Worm (Caenorhabditis elegans) whole organism, early embryonic: ENCODE measurements around the gene F56B6.6.

Experiments
- B0310.2 ChIP-seq: sonication (generic microtip); optimal IDR thresholded peaks from 2 replicates; lab custom pipeline; 2016; ENCODE audit warnings: mild to moderate bottlenecking, missing genetic modification characterization, missing compliant biosample characterization
- F13C5.2 ChIP-seq: sonication (generic microtip); optimal IDR thresholded peaks from 2 replicates; lab custom pipeline; 2017; ENCODE audit warnings: mild to moderate bottlenecking, missing genetic modification characterization, inconsistent platforms, missing compliant biosample characterization
- aly-1 ChIP-seq: sonication (generic microtip); optimal IDR thresholded peaks from 2 replicates; lab custom pipeline; 2016; ENCODE audit warnings: missing genetic modification characterization, missing compliant biosample characterization
- ama-1 ChIP-seq: fragments of 150-350 bp; optimal IDR thresholded peaks from 2 replicates; lab custom pipeline; 2014
- ceh-13 ChIP-seq: fragments of 200-800 bp; sonication (Bioruptor generic); optimal IDR thresholded peaks from 2 replicates; lab custom pipeline; 2018; ENCODE audit warnings: mild to moderate bottlenecking, missing genetic modification characterization, missing compliant biosample characterization
- ceh-36 ChIP-seq: sonication (generic microtip); optimal IDR thresholded peaks from 2 replicates; lab custom pipeline; 2016; ENCODE audit warnings: missing genetic modification characterization, inconsistent platforms, missing compliant biosample characterization
- ets-7 ChIP-seq: sonication (generic microtip); optimal IDR thresholded peaks from 2 replicates; lab custom pipeline; 2016; ENCODE audit warnings: missing genotype, missing genetic modification characterization, missing compliant biosample characterization
- flt-1 ChIP-seq: fragments of 200-800 bp; sonication (Bioruptor generic); IDR thresholded peaks from 2 replicates; pipeline ENCODE4 v1.3.6; 2022; ENCODE audit warnings: missing genetic modification characterization, missing compliant biosample characterization
- hmbx-1 ChIP-seq: sonication (generic microtip); optimal IDR thresholded peaks from 2 replicates; lab custom pipeline; 2016; ENCODE audit warnings: mild to moderate bottlenecking, missing genetic modification characterization, missing compliant biosample characterization
- hmg-4 ChIP-seq: fragments of 200-800 bp; sonication (Bioruptor generic); optimal IDR thresholded peaks from 2 replicates; lab custom pipeline; 2018; ENCODE audit warnings: mild to moderate bottlenecking, missing genetic modification characterization, missing compliant biosample characterization
- hnd-1 ChIP-seq: sonication (generic microtip); optimal IDR thresholded peaks from 2 replicates; lab custom pipeline; 2016; ENCODE audit warnings: missing genetic modification characterization, missing compliant biosample characterization
- pes-1 ChIP-seq: fragments of 200-800 bp; sonication (Bioruptor generic); IDR thresholded peaks from 2 replicates; pipeline ENCODE4 v1.3.6; 2022; ENCODE audit warnings: missing genetic modification reagents, missing genetic modification characterization, missing compliant biosample characterization
- scrt-1 ChIP-seq: fragments of 200-800 bp; sonication (Bioruptor generic); IDR thresholded peaks from 2 replicates; pipeline ENCODE4 v1.3.6; 2022; ENCODE audit warnings: missing genetic modification characterization, missing compliant biosample characterization
- sea-1 ChIP-seq: fragments of 200-800 bp; sonication (Bioruptor generic); conservative IDR thresholded peaks from 2 replicates; pipeline ENCODE4 v1.3.6; 2022; ENCODE audit warnings: missing genetic modification characterization, missing compliant biosample characterization
- tbx-11 ChIP-seq: fragments of 200-800 bp; sonication (Bioruptor generic); IDR thresholded peaks from 2 replicates; pipeline ENCODE4 v1.3.6; 2022; ENCODE audit warnings: missing genetic modification characterization, missing compliant biosample characterization
- tbx-37 ChIP-seq: fragments of 200-800 bp; sonication (Bioruptor generic); conservative IDR thresholded peaks from 2 replicates; pipeline ENCODE4 v1.3.6; 2022; ENCODE audit warnings: missing genetic modification reagents, missing genetic modification characterization, missing compliant biosample characterization
- tra-4 ChIP-seq: sonication (generic microtip); optimal IDR thresholded peaks from 2 replicates; lab custom pipeline; 2017; ENCODE audit warnings: missing genetic modification characterization, missing compliant biosample characterization

F56B6.6 gene

DNA sequence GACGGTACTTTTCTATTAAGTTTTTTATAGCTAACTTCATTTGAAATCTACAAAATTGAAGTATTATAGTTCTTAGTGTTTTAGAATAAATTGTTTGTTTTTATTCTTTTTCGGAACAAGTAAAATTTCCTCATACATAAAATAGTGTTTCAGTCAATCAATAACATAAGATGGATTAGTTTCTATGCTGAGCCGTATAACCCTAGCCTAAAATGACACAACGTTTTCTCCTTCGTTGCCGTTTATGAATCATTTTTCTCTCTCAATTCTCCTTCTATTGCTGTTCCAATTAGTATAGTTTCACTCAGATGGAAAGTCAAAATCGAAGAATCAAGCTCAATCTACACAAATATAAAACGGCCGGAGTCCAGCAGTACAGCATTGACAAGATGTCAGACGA lies 9.4 kb upstream of the F56B6.6 start, which contains the start of gene rgs-7:
Gene rgs-7 (plus strand): TSS at position 301 of the 400 bp plus-strand sequence.
- TF ChIP-seq hnd-1 (tag; lab: Kevin White, UChicago) (no peak), tbx-37 (GFP tag; lab: Robert Waterston, UW) (no peak), hmbx-1 (no peak), tra-4 (tag; lab: Kevin White, UChicago) (no peak), hmg-4 (no peak), sea-1 (no peak), ets-7 (tag; lab: Kevin White, UChicago) (no peak), ceh-13 (GFP tag; lab: Kevin White, UChicago) (no peak), scrt-1 (no peak), aly-1 (tag; lab: Kevin White, UChicago) (no peak), B0310.2 (tag; lab: Kevin White, UChicago) (no peak), tbx-11 (GFP tag; lab: Robert Waterston, UW) (no peak)

DNA sequence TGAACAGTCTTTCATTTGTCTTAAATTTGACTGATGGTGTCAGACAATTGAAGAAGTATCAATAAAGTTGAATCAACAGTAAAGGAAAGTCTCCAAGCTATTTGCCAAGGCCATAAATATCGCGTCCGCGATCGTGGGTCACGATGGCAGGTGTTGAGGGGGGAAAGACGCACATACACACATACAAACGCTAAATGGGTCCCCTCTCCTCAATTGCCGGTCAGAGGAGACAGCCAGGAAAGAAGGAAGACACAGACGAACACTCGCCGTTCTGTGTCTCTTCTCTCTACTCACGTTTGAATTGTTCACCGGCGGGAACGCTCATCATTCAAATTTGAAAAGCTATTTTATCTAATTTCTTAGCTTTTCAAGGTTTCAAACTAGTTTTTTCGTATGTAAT lies 8.0 kb upstream of the F56B6.6 start:
- TF ChIP-seq ceh-36 (tag; lab: Kevin White, UChicago) (no peak), hnd-1 (tag; lab: Kevin White, UChicago) (no peak), tbx-11 (GFP tag; lab: Robert Waterston, UW) (no peak), F13C5.2 (tag; lab: Kevin White, UChicago) (no peak), tra-4 (tag; lab: Kevin White, UChicago) (no peak), hmg-4 (no peak), flt-1 (no peak), scrt-1 (no peak), sea-1 (no peak), pes-1 (GFP tag; lab: Robert Waterston, UW) (no peak), ceh-13 (GFP tag; lab: Kevin White, UChicago) (no peak), ama-1 (lab: Kevin White, UChicago) (no peak), ets-7 (tag; lab: Kevin White, UChicago) (no peak), hmbx-1 (no peak), B0310.2 (tag; lab: Kevin White, UChicago) (no peak), aly-1 (tag; lab: Kevin White, UChicago) (no peak), tbx-37 (GFP tag; lab: Robert Waterston, UW) (no peak)

DNA sequence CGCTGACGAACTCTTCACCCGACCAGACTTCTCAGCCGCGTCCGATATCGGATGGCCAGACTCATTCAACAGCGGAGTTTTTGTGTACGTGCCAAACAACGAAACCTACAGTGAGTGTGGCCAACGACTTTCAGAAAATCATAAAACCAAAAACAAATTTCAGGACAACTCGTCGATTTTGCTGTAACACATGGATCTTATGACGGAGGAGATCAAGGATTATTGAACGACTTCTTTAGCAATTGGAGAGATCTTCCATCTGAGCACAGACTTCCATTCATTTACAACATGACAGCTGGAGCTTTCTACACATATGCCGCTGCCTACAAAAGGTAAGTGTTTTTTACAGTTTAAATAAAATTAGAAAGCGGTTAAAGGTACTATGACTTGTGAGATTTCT lies 5.2 kb upstream of the F56B6.6 start:
- TF ChIP-seq hmg-4 (no peak), ets-7 (tag; lab: Kevin White, UChicago) (no peak)

DNA sequence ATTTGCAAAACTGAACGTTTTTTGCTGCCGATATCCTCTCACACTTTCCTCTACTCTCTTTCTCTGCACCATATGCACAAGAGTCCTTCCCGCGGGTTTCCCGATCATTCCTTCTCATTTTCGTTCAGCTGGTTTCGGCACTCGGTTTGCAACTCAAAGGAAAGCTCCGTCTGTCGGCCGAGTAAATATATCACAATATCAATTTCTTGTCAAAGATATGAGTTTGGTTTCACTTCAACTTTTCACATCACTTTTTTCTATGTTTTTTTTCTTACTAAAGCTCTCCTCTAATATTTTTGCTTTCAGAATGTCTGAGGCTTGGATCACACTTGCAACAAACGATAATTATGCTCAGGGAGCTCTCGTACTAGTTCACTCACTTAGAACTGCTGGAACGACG lies 4.5 kb upstream of the F56B6.6 start, which contains the start of gene gyg-1:
Gene gyg-1 (plus strand): TSS at position 301 of the 400 bp plus-strand sequence.
- TF ChIP-seq B0310.2 (tag; lab: Kevin White, UChicago): no peak
- TF ChIP-seq tbx-37 (GFP tag; lab: Robert Waterston, UW): no peak
- TF ChIP-seq F13C5.2 (tag; lab: Kevin White, UChicago): no peak
- TF ChIP-seq ama-1 (lab: Kevin White, UChicago): no peak
- TF ChIP-seq ceh-13 (GFP tag; lab: Kevin White, UChicago): no peak
- TF ChIP-seq aly-1 (tag; lab: Kevin White, UChicago): no peak
- TF ChIP-seq hmbx-1: no peak
- no peak for TF ChIP-seq hnd-1 (tag; lab: Kevin White, UChicago)
- TF ChIP-seq scrt-1: no peak
- no peak for TF ChIP-seq tbx-11 (GFP tag; lab: Robert Waterston, UW)
- no peak for TF ChIP-seq tra-4 (tag; lab: Kevin White, UChicago)
- TF ChIP-seq sea-1: no peak
- no peak for TF ChIP-seq ets-7 (tag; lab: Kevin White, UChicago)
- no peak for TF ChIP-seq pes-1 (GFP tag; lab: Robert Waterston, UW)
- TF ChIP-seq hmg-4: no peak
- TF ChIP-seq ceh-36 (tag; lab: Kevin White, UChicago): no peak

DNA sequence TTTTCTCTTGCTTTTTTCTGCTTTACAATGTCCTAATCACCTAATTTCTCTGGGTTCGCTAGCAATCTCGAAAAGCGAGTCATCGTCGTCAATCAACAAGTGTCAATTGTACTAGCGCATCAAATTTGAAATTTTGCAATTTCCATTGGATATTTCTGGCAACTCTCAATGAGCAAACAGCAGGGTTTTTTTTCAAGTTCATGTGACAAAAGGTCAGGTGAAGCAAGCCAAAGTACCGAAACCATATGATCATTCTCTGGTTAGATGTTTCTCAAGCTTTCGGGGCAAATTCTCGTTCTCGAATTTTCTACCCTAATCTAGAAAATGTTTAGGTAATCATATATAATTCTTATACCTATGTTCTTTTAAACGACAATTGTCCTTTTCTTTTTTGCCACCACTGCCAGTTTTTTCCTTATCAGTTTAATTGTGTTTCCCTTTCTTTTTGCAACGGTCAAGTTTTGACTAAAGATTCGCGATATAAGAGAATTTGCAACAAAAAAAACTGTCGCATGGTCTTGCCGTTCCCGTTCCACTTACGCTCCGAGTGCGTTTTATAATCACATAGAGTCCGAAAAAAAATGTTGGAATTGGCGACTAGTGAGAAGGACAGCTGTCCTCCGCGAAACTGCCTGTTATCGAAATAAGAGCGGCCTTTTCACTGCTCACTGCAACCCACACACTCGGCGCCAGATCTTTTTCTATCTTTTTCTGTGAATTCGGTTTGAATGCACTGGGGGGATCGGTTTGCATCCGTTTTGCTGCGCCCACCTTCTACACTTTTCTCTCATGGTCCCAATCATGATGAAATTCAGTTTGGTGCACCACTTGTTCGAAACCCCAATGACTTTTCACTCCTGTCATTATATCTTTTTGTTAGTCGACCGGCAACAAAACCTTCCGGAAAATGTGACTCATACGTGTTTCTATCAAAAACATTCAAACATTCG lies 3.8 kb upstream of the F56B6.6 start:
- TF ChIP-seq ets-7 (tag; lab: Kevin White, UChicago) (no peak), hnd-1 (tag; lab: Kevin White, UChicago) (no peak), tbx-11 (GFP tag; lab: Robert Waterston, UW) (no peak)

DNA sequence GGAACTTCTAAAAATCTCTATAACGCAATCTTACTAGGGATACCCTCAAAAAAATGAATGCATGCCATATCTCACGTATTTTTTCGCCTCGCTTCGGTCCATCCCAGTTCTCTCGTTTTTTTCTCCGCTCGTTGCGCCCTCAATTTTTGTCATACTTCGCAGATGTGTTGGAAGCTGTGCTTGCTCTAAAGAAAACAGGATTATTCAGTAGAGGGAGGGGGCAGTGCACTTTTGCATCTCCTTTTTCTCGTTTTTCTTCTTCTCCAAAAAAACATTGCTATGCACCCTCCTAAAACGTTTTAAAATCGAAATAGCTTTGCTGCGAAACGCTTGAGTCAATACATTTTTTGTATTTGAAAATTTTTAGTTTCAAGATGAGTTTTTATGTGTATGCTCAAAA lies 2.7 kb upstream of the F56B6.6 start:
- no peak for TF ChIP-seq B0310.2 (tag; lab: Kevin White, UChicago)
- TF ChIP-seq ceh-36 (tag; lab: Kevin White, UChicago): no peak
- TF ChIP-seq sea-1: no peak
- TF ChIP-seq scrt-1: no peak
- no peak for TF ChIP-seq aly-1 (tag; lab: Kevin White, UChicago)
- TF ChIP-seq F13C5.2 (tag; lab: Kevin White, UChicago): no peak
- no peak for TF ChIP-seq ets-7 (tag; lab: Kevin White, UChicago)
- no peak for TF ChIP-seq flt-1

DNA sequence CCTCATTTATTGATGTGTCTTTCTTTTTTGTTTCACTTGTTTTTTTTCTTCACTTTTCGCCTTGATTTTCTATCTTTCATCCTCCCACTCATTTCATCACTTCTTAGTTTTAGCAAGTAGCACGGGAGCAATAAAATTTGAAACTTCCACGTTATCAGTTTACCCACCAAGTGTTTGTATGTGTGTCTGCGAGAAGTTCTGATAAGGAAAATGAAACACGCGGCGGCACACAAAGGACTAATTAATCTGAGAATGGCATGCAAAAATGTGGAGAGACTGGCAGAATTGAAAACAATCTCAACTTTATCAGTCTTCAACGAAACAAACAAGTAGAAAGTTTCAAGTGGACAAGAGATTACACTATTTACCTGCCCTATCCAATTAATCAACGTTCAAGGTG lies 1.4 kb upstream of the F56B6.6 start:
- TF ChIP-seq B0310.2 (tag; lab: Kevin White, UChicago) (no peak), scrt-1 (no peak), sea-1 (no peak), aly-1 (tag; lab: Kevin White, UChicago) (no peak), ceh-36 (tag; lab: Kevin White, UChicago) (no peak), hmbx-1 (no peak), F13C5.2 (tag; lab: Kevin White, UChicago) (no peak), ets-7 (tag; lab: Kevin White, UChicago) (no peak), hmg-4 (no peak), tbx-11 (GFP tag; lab: Robert Waterston, UW) (no peak), tra-4 (tag; lab: Kevin White, UChicago) (no peak), ceh-13 (GFP tag; lab: Kevin White, UChicago) (no peak), ama-1 (lab: Kevin White, UChicago) (no peak), tbx-37 (GFP tag; lab: Robert Waterston, UW) (no peak), hnd-1 (tag; lab: Kevin White, UChicago) (no peak), pes-1 (GFP tag; lab: Robert Waterston, UW) (no peak)
